Fruit fly (Drosophila melanogaster) whole organism, wandering third instar larva: ENCODE data around the gene CG4860.

Experiments used
- Abd-B ChIP-seq: fragments of >200 bp; optimal IDR thresholded peaks from 2 replicates; lab custom pipeline; 2017; ENCODE audit warnings: missing biosample characterization, missing genetic modification characterization
- CG9705 ChIP-seq: fragments of 200-800 bp; sonication (Bioruptor generic); optimal IDR thresholded peaks from 2 replicates; lab custom pipeline; 2018; ENCODE audit warnings: missing biosample characterization, mild to moderate bottlenecking, missing genetic modification characterization
- CrebA ChIP-seq: fragments of 200-800 bp; sonication (Bioruptor generic); optimal IDR thresholded peaks from 2 replicates; lab custom pipeline; 2016; ENCODE audit warnings: missing biosample characterization, mild to moderate bottlenecking, missing genetic modification characterization, borderline replicate concordance
- Dif ChIP-seq: fragments of 200-275, 200-300 bp; sonication (Bioruptor generic); optimal IDR thresholded peaks from 2 replicates; lab custom pipeline; 2018; ENCODE audit warnings: missing biosample characterization, missing genetic modification characterization; ENCODE audit not compliant: partially characterized antibody
- GATAd ChIP-seq: sonication (Bioruptor generic); optimal IDR thresholded peaks from 2 replicates; lab custom pipeline; 2016; ENCODE audit warnings: missing biosample characterization, missing genetic modification characterization
- HLH106 ChIP-seq: fragments of 200-800 bp; optimal IDR thresholded peaks from 3 replicates; lab custom pipeline; 2019; ENCODE audit warnings: missing biosample characterization, mild to moderate bottlenecking, missing genetic modification characterization, moderate library complexity
- Hr78 ChIP-seq: fragments of >200 bp; optimal IDR thresholded peaks from 2 replicates; lab custom pipeline; 2017; ENCODE audit warnings: missing biosample characterization, missing genetic modification characterization
- Hr83 ChIP-seq: fragments of 200-300 bp; sonication (Bioruptor generic); optimal IDR thresholded peaks from 2 replicates; lab custom pipeline; 2016; ENCODE audit warnings: missing biosample characterization, mild to moderate bottlenecking, missing genetic modification characterization, moderate library complexity; ENCODE audit not compliant: poor library complexity, severe bottlenecking
- Jra ChIP-seq: sonication (Bioruptor generic); optimal IDR thresholded peaks from 2 replicates; lab custom pipeline; 2016; ENCODE audit warnings: missing biosample characterization, missing genetic modification characterization
- Myc ChIP-seq: fragments of >200 bp; optimal IDR thresholded peaks from 2 replicates; lab custom pipeline; 2017
- OdsH ChIP-seq: fragments of 200-800 bp; sonication (Bioruptor generic); optimal IDR thresholded peaks from 2 replicates; lab custom pipeline; 2016; ENCODE audit warnings: missing biosample characterization, mild to moderate bottlenecking, missing genetic modification characterization
- Rel ChIP-seq, 2 experiments: fragments of 200-800 bp; sonication (Bioruptor generic) in 1 of 2; optimal IDR thresholded peaks; 2 replicates in 1 of 2; 3 replicates in 1 of 2; lab custom pipeline; 2016 to 2019; ENCODE audit warnings: mild to moderate bottlenecking in 2 of 2, missing biosample characterization in 2 of 2, missing genetic modification characterization in 2 of 2, moderate library complexity in 1 of 2
- Sp1 ChIP-seq: fragments of 200-800 bp; sonication (Bioruptor generic); optimal IDR thresholded peaks from 3 replicates; lab custom pipeline; 2019; ENCODE audit warnings: missing biosample characterization, mild to moderate bottlenecking, missing genetic modification characterization, moderate library complexity
- Vsx2 ChIP-seq: fragments of 200-300, 225-300 bp; sonication (Bioruptor generic); optimal IDR thresholded peaks from 2 replicates; lab custom pipeline; 2018; ENCODE audit warnings: missing biosample characterization, missing genetic modification characterization; ENCODE audit not compliant: partially characterized antibody
- br ChIP-seq: fragments of 200-800 bp; sonication (Bioruptor generic); optimal IDR thresholded peaks from 2 replicates; lab custom pipeline; 2016; ENCODE audit warnings: missing biosample characterization, missing genetic modification characterization
- brk ChIP-seq: fragments of 200-800 bp; sonication (Bioruptor generic); optimal IDR thresholded peaks from 2 replicates; lab custom pipeline; 2016; ENCODE audit warnings: missing biosample characterization, mild to moderate bottlenecking, missing genetic modification characterization
- dmrt93B ChIP-seq: fragments of 200-800 bp; sonication (Bioruptor generic); optimal IDR thresholded peaks from 2 replicates; lab custom pipeline; 2018; ENCODE audit warnings: missing biosample characterization, mild to moderate bottlenecking, missing genetic modification characterization
- dsf ChIP-seq: sonication (Bioruptor generic); optimal IDR thresholded peaks from 2 replicates; lab custom pipeline; 2016; ENCODE audit warnings: missing biosample characterization, missing genetic modification characterization, borderline replicate concordance
- ey ChIP-seq: fragments of 200-800 bp; sonication (Bioruptor generic); optimal IDR thresholded peaks from 2 replicates; lab custom pipeline; 2016; ENCODE audit warnings: missing biosample characterization, missing genetic modification characterization
- foxo ChIP-seq, 2 experiments: fragments of 200-800 bp; sonication (Bioruptor generic); optimal IDR thresholded peaks; 2 replicates in 1 of 2; 3 replicates in 1 of 2; lab custom pipeline; 2016 to 2017; ENCODE audit warnings: missing biosample characterization in 2 of 2, missing genetic modification characterization in 2 of 2
- fru ChIP-seq: fragments of 200-800 bp; sonication (Bioruptor generic); optimal IDR thresholded peaks from 3 replicates; lab custom pipeline; 2016; ENCODE audit warnings: missing biosample characterization, mild to moderate bottlenecking, missing genetic modification characterization
- jim ChIP-seq: fragments of 175-275, 200-325 bp; sonication (Bioruptor generic); optimal IDR thresholded peaks from 2 replicates; lab custom pipeline; 2016; ENCODE audit warnings: missing biosample characterization, mild to moderate bottlenecking, missing genetic modification characterization
- pan ChIP-seq: fragments of >200 bp; optimal IDR thresholded peaks from 2 replicates; lab custom pipeline; 2017
- psq ChIP-seq: fragments of 200-800 bp; sonication (Bioruptor generic); optimal IDR thresholded peaks from 3 replicates; lab custom pipeline; 2017; ENCODE audit warnings: missing biosample characterization, mild to moderate bottlenecking, missing genetic modification characterization, moderate library complexity
- sage ChIP-seq: fragments of 200-800 bp; sonication (Bioruptor generic); optimal IDR thresholded peaks from 2 replicates; lab custom pipeline; 2016; ENCODE audit warnings: missing biosample characterization, mild to moderate bottlenecking, missing genetic modification characterization
- sv ChIP-seq: fragments of 200-800 bp; sonication (Bioruptor generic); optimal IDR thresholded peaks from 3 replicates; lab custom pipeline; 2016; ENCODE audit warnings: missing biosample characterization, missing genetic modification characterization
- tai ChIP-seq: sonication (Bioruptor generic); optimal IDR thresholded peaks from 2 replicates; lab custom pipeline; 2016; ENCODE audit warnings: missing biosample characterization, missing genetic modification characterization
- usp ChIP-seq: fragments of >200 bp; optimal IDR thresholded peaks from 2 replicates; lab custom pipeline; 2017; ENCODE audit warnings: missing biosample characterization, missing genetic modification characterization
- woc ChIP-seq: sonication (Bioruptor generic); optimal IDR thresholded peaks from 2 replicates; lab custom pipeline; 2016; ENCODE audit warnings: missing biosample characterization, mild to moderate bottlenecking, missing genetic modification characterization

CG4860 gene

dm6 chr3R:12269889-12270403 lies 48.7 kb upstream of the CG4860 start:
- TF ChIP-seq foxo (GFP tag; optimal IDR thresholded peaks at IDR 0.05; lab: Kevin White, UChicago) (no peak), Hr78 (GFP tag; lab: Kevin White, UChicago) (no peak), Rel (GFP tag; optimal IDR thresholded peaks at IDR 0.05; lab: Kevin White, UChicago) (no peak), Rel (tag; optimal IDR thresholded peaks at IDR 0.05; lab: Kevin White, UChicago) (peak; percentile 92)

- TF ChIP-seq Vsx2 (GFP tag; lab: Kevin White, UChicago): no peak
- no peak for TF ChIP-seq usp (GFP tag; lab: Kevin White, UChicago)
- TF ChIP-seq, all 38 proteins: peak for 0
Measured at dm6 chr3R:12260669-12261068, 39.4 kb upstream of the CG4860 start, which contains the start of gene CG44038. CG44038 (plus strand) TSS chr3R:12260969.

DNA sequence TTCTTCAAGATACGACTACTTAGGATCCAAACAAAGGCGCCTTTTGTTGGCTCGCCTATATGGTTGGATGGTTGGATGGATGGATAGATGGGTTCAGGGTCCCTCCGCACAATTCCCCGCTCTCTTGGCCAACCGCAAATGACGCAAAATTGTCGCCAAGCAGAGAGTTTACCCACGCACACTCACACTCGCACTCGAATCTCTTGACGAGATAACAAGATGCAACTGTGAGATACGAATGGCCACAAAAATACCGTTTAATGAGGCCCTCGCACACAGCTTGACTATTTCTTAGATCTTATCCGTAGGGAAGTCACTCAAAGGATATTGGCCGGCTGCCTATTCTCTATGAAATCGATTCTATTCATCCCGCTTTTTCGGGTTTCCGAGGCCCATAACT lies 38.6 kb upstream of the CG4860 start:
- TF ChIP-seq sv (GFP tag; lab: Kevin White, UChicago) (no peak), Dif (no peak), Jra (no peak), woc (GFP tag; lab: Kevin White, UChicago) (no peak), Hr83 (GFP tag; lab: Kevin White, UChicago) (no peak), GATAd (no peak), dmrt93B (GFP tag; lab: Kevin White, UChicago) (no peak), ey (no peak), HLH106 (no peak), CG9705 (GFP tag; lab: Kevin White, UChicago) (no peak), Sp1 (no peak), br (no peak), pan (no peak), Abd-B (GFP tag; lab: Kevin White, UChicago) (no peak), foxo (GFP tag; optimal IDR thresholded peaks at IDR 0.05; lab: Kevin White, UChicago) (no peak), OdsH (GFP tag; lab: Kevin White, UChicago) (no peak)
- TF ChIP-seq, all 38 proteins: peak for 0

DNA sequence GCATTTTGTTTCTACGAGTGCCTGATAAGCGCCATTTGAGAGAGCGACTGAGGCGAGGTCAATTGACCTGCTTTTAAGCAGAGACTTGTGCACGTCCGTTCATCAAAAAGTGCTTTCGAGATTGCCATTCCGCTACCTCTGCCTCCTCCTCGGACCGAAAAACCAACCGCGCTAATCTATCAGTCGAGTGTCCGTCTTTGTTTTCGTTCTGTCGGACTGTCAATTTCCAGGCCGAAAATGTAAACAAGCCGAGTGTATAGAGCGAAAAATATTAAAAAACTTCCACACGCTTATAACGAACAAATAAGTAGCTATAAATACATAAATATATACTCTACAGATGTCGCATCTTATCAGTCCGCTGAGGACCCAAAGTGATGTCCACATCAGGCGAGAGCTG lies 37.7 kb upstream of the CG4860 start:
- TF ChIP-seq Rel (GFP tag; optimal IDR thresholded peaks at IDR 0.05; lab: Kevin White, UChicago) (no peak), Rel (tag; optimal IDR thresholded peaks at IDR 0.05; lab: Kevin White, UChicago) (peak; percentile 54), br (no peak)
- TF ChIP-seq, all 38 proteins: peak for 1

DNA sequence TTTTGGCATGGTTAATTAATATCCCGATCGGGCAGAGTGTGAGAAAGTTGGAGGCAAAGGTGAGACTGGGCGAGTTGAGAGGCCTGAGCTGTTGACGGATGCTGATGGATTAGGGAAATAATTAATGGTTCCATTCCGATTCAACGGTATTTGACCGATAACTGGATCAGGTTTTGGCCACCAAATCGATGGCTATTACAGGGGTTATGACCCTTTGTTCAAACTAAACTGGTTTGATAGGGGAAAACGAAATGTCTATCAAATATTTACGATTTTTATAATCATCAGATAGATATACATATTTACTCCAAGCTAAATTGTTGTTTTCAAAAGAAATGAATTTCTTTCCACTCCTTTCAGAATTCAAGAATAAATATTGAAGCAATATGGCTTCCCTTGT lies 37.2 kb upstream of the CG4860 start, which contains the start of the genes CG44037 and svp:
TSS of gene CG44037 (plus strand) at position 301 of the 400 bp plus-strand sequence.
TSS of gene svp (plus strand) at position 301 of the 400 bp plus-strand sequence.
- no peak for TF ChIP-seq foxo (GFP tag; optimal IDR thresholded peaks at IDR 0.05; lab: Kevin White, UChicago)
- no peak for TF ChIP-seq ey
- TF ChIP-seq CG9705 (GFP tag; lab: Kevin White, UChicago): no peak
- TF ChIP-seq, all 38 proteins: peak for 0

dm6 chr3R:12253887-12254286 lies 32.6 kb upstream of the CG4860 start, which contains the start of gene CG3942:
CG3942 (plus strand) TSS chr3R:12254187.
- TF ChIP-seq Jra (no peak), foxo (GFP tag; optimal IDR thresholded peaks at IDR 0.05; lab: Kevin White, UChicago) (no peak), pan (no peak), br (no peak), Myc (lab: Kevin White, UChicago) (no peak), dsf (GFP tag; lab: Kevin White, UChicago) (no peak), jim (no peak), sage (GFP tag; lab: Kevin White, UChicago) (no peak), tai (GFP tag; lab: Kevin White, UChicago) (no peak), CrebA (GFP tag; lab: Kevin White, UChicago) (no peak), OdsH (GFP tag; lab: Kevin White, UChicago) (no peak), brk (no peak), Rel (GFP tag; optimal IDR thresholded peaks at IDR 0.05; lab: Kevin White, UChicago) (no peak), Rel (tag; optimal IDR thresholded peaks at IDR 0.05; lab: Kevin White, UChicago) (no peak), psq (GFP tag; lab: Kevin White, UChicago) (no peak), Dif (no peak), fru (GFP tag; lab: Kevin White, UChicago) (no peak)
